Worm (Caenorhabditis elegans): ENCODE results near the gene str-181.

The str-181 gene

DNA sequence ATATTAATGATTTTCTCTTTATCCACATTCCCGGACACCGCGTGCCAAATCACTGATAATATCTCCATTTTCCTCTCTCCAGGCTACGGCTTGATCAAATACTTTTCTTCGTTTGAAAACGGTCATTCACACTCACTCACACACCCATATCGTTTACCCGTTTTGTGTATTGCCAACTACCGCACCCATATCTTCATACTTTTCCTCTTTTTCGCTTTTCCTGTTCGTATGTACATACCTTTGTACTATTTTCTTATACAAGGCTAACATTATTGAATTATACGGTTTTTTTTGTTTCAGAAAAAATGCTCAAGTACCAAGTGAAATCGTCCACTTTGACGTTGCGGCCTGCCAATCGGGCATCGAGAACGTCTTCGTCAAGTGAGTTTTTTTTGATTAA lies 50.6 kb downstream of the str-181 start, which contains the start of gene W05B10.4:
TSS of gene W05B10.4 (plus strand) at position 301 of the 400 bp plus-strand sequence.
- no peak for TF ChIP-seq flt-1 (GFP tag; IDR thresholded peaks at IDR 0.05)
- no peak for TF ChIP-seq hmg-4 (GFP tag; optimal IDR thresholded peaks at IDR 0.05)
- no peak for TF ChIP-seq F13C5.2 (tag; optimal IDR thresholded peaks at IDR 0.05)
- no peak for TF ChIP-seq pes-1 (GFP tag; IDR thresholded peaks at IDR 0.05)
- no peak for TF ChIP-seq ceh-36 (tag; optimal IDR thresholded peaks at IDR 0.05)
- no peak for TF ChIP-seq ets-7 (tag; optimal IDR thresholded peaks at IDR 0.05)

DNA sequence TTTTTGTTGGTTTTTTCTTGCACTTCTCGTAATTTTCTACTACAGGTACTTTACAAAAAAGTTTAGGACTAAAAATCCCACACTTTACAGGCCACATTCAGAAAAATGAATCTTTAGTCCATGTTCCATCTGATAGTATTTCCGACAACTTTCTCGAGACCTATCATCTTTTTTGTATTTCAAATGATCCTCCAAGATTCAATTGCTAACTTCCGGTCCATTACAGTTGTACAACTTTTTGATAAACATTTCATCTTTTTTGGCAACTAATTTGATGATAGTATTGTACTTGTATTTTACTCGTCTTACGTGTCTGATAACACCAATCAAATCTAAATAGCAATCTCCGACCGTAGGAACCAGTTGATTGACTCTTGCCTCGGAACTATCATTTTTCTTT lies 51.1 kb downstream of the str-181 start:
- TF ChIP-seq ets-7 (tag; optimal IDR thresholded peaks at IDR 0.05) (no peak), F13C5.2 (tag; optimal IDR thresholded peaks at IDR 0.05) (no peak), aly-1 (tag; optimal IDR thresholded peaks at IDR 0.05) (no peak), tra-4 (tag; optimal IDR thresholded peaks at IDR 0.05) (no peak), B0310.2 (tag; optimal IDR thresholded peaks at IDR 0.05) (no peak), ama-1 (optimal IDR thresholded peaks at IDR 0.05) (no peak), tbx-11 (GFP tag; IDR thresholded peaks at IDR 0.05) (no peak), scrt-1 (GFP tag; IDR thresholded peaks at IDR 0.05) (no peak), ceh-13 (GFP tag; optimal IDR thresholded peaks at IDR 0.05) (no peak), hmg-4 (GFP tag; optimal IDR thresholded peaks at IDR 0.05) (no peak), ceh-36 (tag; optimal IDR thresholded peaks at IDR 0.05) (no peak), hmbx-1 (tag; optimal IDR thresholded peaks at IDR 0.05) (no peak), hnd-1 (tag; optimal IDR thresholded peaks at IDR 0.05) (no peak)
